Fruit fly (Drosophila melanogaster): ENCODE measurements around the gene CG31301.
A peak's percentile ranks its signal among the peaks of the same experiment; 100 is the strongest.

Gene CG31301

DNA sequence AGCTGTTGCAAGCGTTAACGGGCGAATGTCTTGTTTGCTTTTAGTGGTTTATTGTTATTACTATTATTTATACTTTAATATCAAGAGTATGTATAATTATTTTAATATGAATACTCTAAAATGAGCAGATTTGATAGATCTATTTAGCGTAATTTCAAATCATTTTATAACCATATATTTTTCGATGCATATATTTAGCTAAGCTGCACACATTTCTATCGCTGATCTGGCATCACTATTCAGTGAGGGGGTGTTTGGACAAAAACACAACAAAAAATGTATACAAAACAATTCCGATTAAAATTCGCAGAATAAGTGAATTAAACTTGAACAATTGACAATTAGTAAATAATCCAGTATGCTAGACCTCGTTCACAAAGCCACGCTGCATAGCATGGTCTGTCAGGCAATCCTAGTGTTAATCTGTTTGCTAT, 5.0 kb downstream of the CG31301 start, which contains the start of the genes Trs33 and Tmtc4 (continued):
- TF ChIP-seq CG8388 (GFP tag; optimal IDR thresholded peaks at IDR 0.05), result peak; percentile 35
- TF ChIP-seq CG7839 (tag; optimal IDR thresholded peaks at IDR 0.05), result no peak
- peak; percentile 21 for TF ChIP-seq tin (GFP tag; optimal IDR thresholded peaks at IDR 0.05)
- peak; percentile 52 for TF ChIP-seq Nf-YC (tag; optimal IDR thresholded peaks at IDR 0.05)
- TF ChIP-seq Optix (GFP tag; IDR thresholded peaks at IDR 0.05), result no peak
- peak; percentile 44 for TF ChIP-seq twi (tag; optimal IDR thresholded peaks at IDR 0.05)
- no peak for TF ChIP-seq ATbp (GFP tag; optimal IDR thresholded peaks at IDR 0.05)
- TF ChIP-seq Meics (GFP tag; optimal IDR thresholded peaks at IDR 0.05), result peak; percentile 34
- peak; percentile 20 for TF ChIP-seq CG10654 (GFP tag; optimal IDR thresholded peaks at IDR 0.05)
- TF ChIP-seq dmrt11E (tag; optimal IDR thresholded peaks at IDR 0.05), result peak; percentile 28
- TF ChIP-seq CG8924 (tag; optimal IDR thresholded peaks at IDR 0.05), result peak; percentile 49
- no peak for TF ChIP-seq CG15479 (GFP tag; optimal IDR thresholded peaks at IDR 0.05)
- no peak for TF ChIP-seq CG7745 (tag; optimal IDR thresholded peaks at IDR 0.05)
- TF ChIP-seq CG10979 (tag; optimal IDR thresholded peaks at IDR 0.05), result peak; percentile 14
- TF ChIP-seq CG12391 (tag; optimal IDR thresholded peaks at IDR 0.05), result peak; percentile 72
- peak; percentile 65 for TF ChIP-seq CG17829 (tag; optimal IDR thresholded peaks at IDR 0.05)
- TF ChIP-seq CG15601 (tag; optimal IDR thresholded peaks at IDR 0.05), result peak; percentile 31
- TF ChIP-seq gem (tag; optimal IDR thresholded peaks at IDR 0.05), result peak; percentile 67
- peak; percentile 48 for TF ChIP-seq gcm (GFP tag; optimal IDR thresholded peaks at IDR 0.05)
- no peak for TF ChIP-seq CG9797 (GFP tag; optimal IDR thresholded peaks at IDR 0.05)
- TF ChIP-seq sna (GFP tag; IDR thresholded peaks at IDR 0.05; ENCODE audit: partially characterized antibody), result no peak
- peak; percentile 37 for TF ChIP-seq pzg (GFP tag; optimal IDR thresholded peaks at IDR 0.05)
- TF ChIP-seq exex (tag; optimal IDR thresholded peaks at IDR 0.05), result peak; percentile 22
- peak; percentile 17 for TF ChIP-seq Fer2 (tag; optimal IDR thresholded peaks at IDR 0.05)
- no peak for TF ChIP-seq Sry-δ (GFP tag; optimal IDR thresholded peaks at IDR 0.05)
- TF ChIP-seq CG10462 (GFP tag; optimal IDR thresholded peaks at IDR 0.05), result no peak

DNA sequence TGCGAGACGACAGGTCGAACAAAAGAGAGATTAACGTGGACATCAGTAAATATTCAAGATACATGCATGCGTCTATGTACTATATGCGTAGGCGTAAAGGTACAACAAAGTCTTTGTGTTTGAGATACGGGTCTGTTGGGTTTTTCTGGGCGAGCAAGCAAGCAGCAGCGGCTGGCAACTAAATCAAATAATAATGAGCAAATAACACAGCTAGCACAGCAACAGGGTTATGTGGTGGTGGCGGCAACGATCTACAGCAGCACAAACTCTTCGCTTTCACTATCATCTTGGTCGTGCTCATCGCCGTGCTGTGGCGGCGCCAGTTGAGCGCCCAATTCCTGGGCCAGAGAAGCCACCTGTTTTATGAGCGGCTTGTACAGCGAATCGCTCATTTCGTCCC, 8.0 kb downstream of the CG31301 start:
- peak; percentile 27 for TF ChIP-seq CG12071 (GFP tag; optimal IDR thresholded peaks at IDR 0.05)
- peak; percentile 48 for TF ChIP-seq lab (GFP tag; optimal IDR thresholded peaks at IDR 0.05)
- TF ChIP-seq ATbp (GFP tag; optimal IDR thresholded peaks at IDR 0.05), result peak; percentile 44
- peak; percentile 38 for TF ChIP-seq CG13296 (GFP tag; optimal IDR thresholded peaks at IDR 0.05)
- no peak for TF ChIP-seq slbo (GFP tag; IDR thresholded peaks at IDR 0.05)
- TF ChIP-seq Hmr (GFP tag; optimal IDR thresholded peaks at IDR 0.05), result peak; percentile 25
- TF ChIP-seq CG2199 (GFP tag; IDR thresholded peaks at IDR 0.05), result 0 out of 3 replicates have a peak, but pooled peaks have one; percentile 35
- TF ChIP-seq sens (GFP tag), result peak; percentile 61
- peak; percentile 3 for TF ChIP-seq CG9727 (GFP tag; optimal IDR thresholded peaks at IDR 0.05)
- TF ChIP-seq CG6813 (GFP tag; optimal IDR thresholded peaks at IDR 0.05), result peak; percentile 44
- peak; percentile 0 for TF ChIP-seq CG15011 (GFP tag; optimal IDR thresholded peaks at IDR 0.05)
- no peak for TF ChIP-seq CG12744 (GFP tag; optimal IDR thresholded peaks at IDR 0.05)
- peak; percentile 14 for TF ChIP-seq Blimp-1 (GFP tag; optimal IDR thresholded peaks at IDR 0.05)
- peak; percentile 24 for TF ChIP-seq CG3281 (GFP tag; optimal IDR thresholded peaks at IDR 0.05)
- peak; percentile 34 for TF ChIP-seq Fer1 (GFP tag; optimal IDR thresholded peaks at IDR 0.05)
- TF ChIP-seq fu2 (GFP tag; optimal IDR thresholded peaks at IDR 0.05), result no peak
- peak; percentile 67 for TF ChIP-seq Med (GFP tag)
- TF ChIP-seq CG18599 (GFP tag; optimal IDR thresholded peaks at IDR 0.05), result peak; percentile 20
- peak; percentile 4 for TF ChIP-seq CG15514 (GFP tag; optimal IDR thresholded peaks at IDR 0.05)
- no peak for TF ChIP-seq Jarid2 (GFP tag; optimal IDR thresholded peaks at IDR 0.05)
- TF ChIP-seq chm (GFP tag; IDR thresholded peaks at IDR 0.05), result 0 out of 2 replicates have a peak, but pooled peaks have one; percentile 21
- peak; percentile 5 for TF ChIP-seq Meics (GFP tag; optimal IDR thresholded peaks at IDR 0.05)
- no peak for TF ChIP-seq CrebB (tag; optimal IDR thresholded peaks at IDR 0.05)
- TF ChIP-seq schlank (tag; optimal IDR thresholded peaks at IDR 0.05), result no peak
- peak; percentile 24 for TF ChIP-seq CG2678 (tag; optimal IDR thresholded peaks at IDR 0.05)
